Worm (Caenorhabditis elegans) whole organism, late embryonic: ENCODE measurements around the gene C40H1.3.

Experiments used
- ceh-14 ChIP-seq: sonication (generic microtip); optimal IDR thresholded peaks from 2 replicates; lab custom pipeline; 2016; ENCODE audit warnings: missing genotype, missing genetic modification characterization, missing compliant biosample characterization
- elt-2 ChIP-seq: sonication (generic microtip); optimal IDR thresholded peaks from 2 replicates; lab custom pipeline; 2016; ENCODE audit warnings: missing genetic modification reagents, missing genetic modification characterization, missing compliant biosample characterization
- pag-3 ChIP-seq: sonication (generic microtip); optimal IDR thresholded peaks from 2 replicates; lab custom pipeline; 2016; ENCODE audit warnings: missing compliant biosample characterization, missing genetic modification characterization, borderline replicate concordance

- TF ChIP-seq pag-3 (tag; lab: Kevin White, UChicago) = no peak
- no peak for TF ChIP-seq elt-2
- no peak for TF ChIP-seq ceh-14 (tag; lab: Kevin White, UChicago)
Observed at ce11 chrIII:9366971-9367370, 37.8 kb upstream of the C40H1.3 start, which contains the start of gene crn-6.
